Fruit fly (Drosophila melanogaster): Measurements from ENCODE around the gene Ptpa.

Gene Ptpa

dm6 chr2L:3339420-3339819, 37.4 kb upstream of the Ptpa start (continued):
- TF ChIP-seq CG9727 (GFP tag; optimal IDR thresholded peaks at IDR 0.05): no peak
- TF ChIP-seq ems (GFP tag; optimal IDR thresholded peaks at IDR 0.05): no peak
- peak; percentile 42; the same call in 1 of the 3 replicates for TF ChIP-seq CG6791 (GFP tag; IDR thresholded peaks at IDR 0.05; ENCODE audit: partially characterized antibody)
- TF ChIP-seq CG6272 (GFP tag; IDR thresholded peaks at IDR 0.05): 0 out of 2 replicates have a peak, but pooled peaks have one; percentile 10
- TF ChIP-seq ato (GFP tag; IDR thresholded peaks at IDR 0.05; ENCODE audit: partially characterized antibody): no peak
- TF ChIP-seq chinmo (GFP tag; IDR thresholded peaks at IDR 0.05; ENCODE audit: partially characterized antibody): 0 out of 4 replicates have a peak, but pooled peaks have one; percentile 5
- peak; percentile 17; the same call in 1 of the 2 replicates for TF ChIP-seq klu (GFP tag; IDR thresholded peaks at IDR 0.05)
- TF ChIP-seq Optix (GFP tag; IDR thresholded peaks at IDR 0.05): 0 out of 3 replicates have a peak, but pooled peaks have one; percentile 38
- no peak for TF ChIP-seq kah (GFP tag; optimal IDR thresholded peaks at IDR 0.05)
- no peak for TF ChIP-seq ewg (GFP tag; optimal IDR thresholded peaks at IDR 0.05)
- 0 out of 3 replicates have a peak, but pooled peaks have one; percentile 7 for TF ChIP-seq knrl (GFP tag; IDR thresholded peaks at IDR 0.05; ENCODE audit: partially characterized antibody)
- no peak for TF ChIP-seq B-H1 (GFP tag; IDR thresholded peaks at IDR 0.05)
- TF ChIP-seq Dll (GFP tag; IDR thresholded peaks at IDR 0.05; ENCODE audit: partially characterized antibody): no peak
- peak; percentile 0 for TF ChIP-seq wek (GFP tag; optimal IDR thresholded peaks at IDR 0.05)
- peak; percentile 83 for TF ChIP-seq z (GFP tag; IDR thresholded peaks at IDR 0.05)
- 0 out of 3 replicates have a peak, but pooled peaks have one; percentile 22 for TF ChIP-seq tgo (GFP tag; IDR thresholded peaks at IDR 0.05)
- TF ChIP-seq Camta (GFP tag; optimal IDR thresholded peaks at IDR 0.05): no peak
- TF ChIP-seq crol (GFP tag; IDR thresholded peaks at IDR 0.05): peak; percentile 97
- TF ChIP-seq kni (GFP tag; optimal IDR thresholded peaks at IDR 0.05): peak; percentile 75
- no peak for TF ChIP-seq CG9437 (GFP tag; optimal IDR thresholded peaks at IDR 0.05)
- no peak for TF ChIP-seq CG18599 (GFP tag; optimal IDR thresholded peaks at IDR 0.05)
- TF ChIP-seq lov (optimal IDR thresholded peaks at IDR 0.05): no peak
- 0 out of 3 replicates have a peak, but pooled peaks have one; percentile 13 for TF ChIP-seq lov (GFP tag; IDR thresholded peaks at IDR 0.05)
- peak; percentile 87 for TF ChIP-seq sr (GFP tag; IDR thresholded peaks at IDR 0.05)
- no peak for TF ChIP-seq Hr51 (GFP tag; optimal IDR thresholded peaks at IDR 0.05)
- TF ChIP-seq gce (GFP tag; IDR thresholded peaks at IDR 0.05): peak; percentile 43; the same call in 1 of the 3 replicates
- peak; percentile 75 for TF ChIP-seq CG1832 (GFP tag; optimal IDR thresholded peaks at IDR 0.05)
- no peak for TF ChIP-seq Dip2 (GFP tag; IDR thresholded peaks at IDR 0.05)
- peak; percentile 91 for TF ChIP-seq CG10321 (GFP tag; IDR thresholded peaks at IDR 0.05)
- 0 out of 2 replicates have a peak, but pooled peaks have one; percentile 28 for TF ChIP-seq rib (GFP tag; IDR thresholded peaks at IDR 0.05)
- peak; percentile 83 for TF ChIP-seq HLHmδ (GFP tag; optimal IDR thresholded peaks at IDR 0.05)
- TF ChIP-seq Six4 (GFP tag; optimal IDR thresholded peaks at IDR 0.05): no peak
- no peak for TF ChIP-seq CG10267 (tag; optimal IDR thresholded peaks at IDR 0.05)
- no peak for TF ChIP-seq C15 (GFP tag; IDR thresholded peaks at IDR 0.05)
- peak; percentile 6 for TF ChIP-seq CG7745 (tag; optimal IDR thresholded peaks at IDR 0.05)

dm6 chr2L:3341231-3341935, 35.4 kb upstream of the Ptpa start:
- no peak for TF ChIP-seq nerfin-1 (tag; optimal IDR thresholded peaks at IDR 0.05)
- TF ChIP-seq CG3995 (GFP tag; optimal IDR thresholded peaks at IDR 0.05): no peak
- TF ChIP-seq eve (GFP tag; optimal IDR thresholded peaks at IDR 0.05): peak in 1 of 2 experiments; percentile 21
- TF ChIP-seq az2 (GFP tag; optimal IDR thresholded peaks at IDR 0.05): peak; percentile 32
- no peak for TF ChIP-seq E2f2 (GFP tag; IDR thresholded peaks at IDR 0.05)
- no peak for TF ChIP-seq sqz (GFP tag; optimal IDR thresholded peaks at IDR 0.05)
- no peak for TF ChIP-seq salm (tag; optimal IDR thresholded peaks at IDR 0.05)
- TF ChIP-seq Nf-YC (tag; optimal IDR thresholded peaks at IDR 0.05): no peak
- TF ChIP-seq CG42726 (GFP tag; IDR thresholded peaks at IDR 0.05; ENCODE audit: partially characterized antibody): no peak
- no peak for TF ChIP-seq HLH3B (GFP tag; IDR thresholded peaks at IDR 0.05)
- no peak for TF ChIP-seq jing (GFP tag; optimal IDR thresholded peaks at IDR 0.05)
- no peak for TF ChIP-seq repo (GFP tag; optimal IDR thresholded peaks at IDR 0.05)
- TF ChIP-seq disco-r (GFP tag; optimal IDR thresholded peaks at IDR 0.05): no peak
- TF ChIP-seq Sox102F (GFP tag; optimal IDR thresholded peaks at IDR 0.05): peak; percentile 72
- no peak for TF ChIP-seq BEAF-32 (GFP tag; optimal IDR thresholded peaks at IDR 0.05)
- peak; percentile 2 for TF ChIP-seq Xbp1 (GFP tag; optimal IDR thresholded peaks at IDR 0.05)
